Fruit fly (Drosophila melanogaster) whole organism, adult: Measurements from ENCODE around the gene CG3097.

ENCODE experiments used
- CG11617 ChIP-seq: fragments of 200-800 bp; sonication (Bioruptor generic); optimal IDR thresholded peaks from 2 replicates; lab custom pipeline; 2017; ENCODE audit warnings: mild to moderate bottlenecking, missing biosample characterization, missing genetic modification reagents, missing genetic modification characterization
- CG12768 ChIP-seq: fragments of 200-800 bp; sonication (Bioruptor generic); optimal IDR thresholded peaks from 2 replicates; lab custom pipeline; 2017; ENCODE audit warnings: missing biosample characterization, missing genetic modification characterization, mild to moderate bottlenecking, moderate library complexity, missing genetic modification reagents
- CG33017 ChIP-seq: fragments of 200-800 bp; sonication (Bioruptor generic); optimal IDR thresholded peaks from 2 replicates; lab custom pipeline; 2018; ENCODE audit warnings: missing biosample characterization, mild to moderate bottlenecking, missing genetic modification characterization, moderate library complexity
- CG5204 ChIP-seq: fragments of 200-800 bp; sonication (Bioruptor generic); optimal IDR thresholded peaks from 2 replicates; lab custom pipeline; 2016; ENCODE audit warnings: missing biosample characterization, missing genetic modification characterization
- CG7101 ChIP-seq: fragments of 200-800 bp; sonication (Bioruptor generic); optimal IDR thresholded peaks from 2 replicates; lab custom pipeline; 2018; ENCODE audit warnings: missing biosample characterization, mild to moderate bottlenecking, missing genetic modification characterization, moderate library complexity
- Clk ChIP-seq: fragments of 200-800 bp; sonication (Bioruptor generic); optimal IDR thresholded peaks from 2 replicates; lab custom pipeline; 2017; ENCODE audit warnings: missing biosample characterization, missing genetic modification characterization
- Mnt ChIP-seq: fragments of 200-800 bp; sonication (Bioruptor generic); optimal IDR thresholded peaks from 2 replicates; lab custom pipeline; 2016; ENCODE audit warnings: missing biosample characterization, mild to moderate bottlenecking, missing genetic modification characterization
- bab1 ChIP-seq: fragments of 200-800 bp; sonication (Bioruptor generic); optimal IDR thresholded peaks from 3 replicates; lab custom pipeline; 2019; ENCODE audit warnings: missing biosample characterization, mild to moderate bottlenecking, missing genetic modification characterization, moderate library complexity
- cnc ChIP-seq, 2 experiments: fragments of >200 bp; optimal IDR thresholded peaks; 2 replicates each; lab custom pipeline; 2017
- kay ChIP-seq: fragments of 200-800 bp; sonication (Bioruptor generic); peaks from one replicate; lab custom pipeline; 2016; ENCODE audit warnings: missing biosample characterization, missing genetic modification characterization, borderline replicate concordance
- ovo ChIP-seq: fragments of 200-800 bp; sonication (Bioruptor generic); optimal IDR thresholded peaks from 2 replicates; lab custom pipeline; 2016; ENCODE audit warnings: missing biosample characterization, missing genetic modification characterization
- tj ChIP-seq: fragments of 200-800 bp; sonication (Bioruptor generic); optimal IDR thresholded peaks from 3 replicates; lab custom pipeline; 2017; ENCODE audit warnings: missing biosample characterization, mild to moderate bottlenecking, missing genetic modification characterization, moderate library complexity

DNA sequence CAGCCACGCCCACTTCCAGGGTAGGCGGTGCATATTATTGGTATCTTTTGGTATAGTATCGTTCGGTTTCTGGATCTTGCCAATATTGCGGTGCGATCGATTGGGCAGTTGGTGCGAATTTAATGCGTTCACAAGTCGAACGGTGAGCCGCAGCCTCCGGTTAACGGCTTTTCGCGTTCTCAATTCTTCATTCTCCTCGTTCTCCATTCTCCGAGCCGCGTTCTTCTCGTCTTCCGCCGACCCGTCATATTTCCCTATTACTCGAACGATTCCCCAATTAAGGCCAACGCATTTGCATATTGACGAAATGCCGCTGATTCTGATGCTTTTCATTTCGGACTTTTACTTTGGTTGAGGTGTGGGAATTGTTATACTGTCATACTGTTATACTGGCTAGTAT, 6.0 kb upstream of the CG3097 start, which contains the start of gene CG42264:
- TF ChIP-seq CG11617 (GFP tag; lab: Kevin White, UChicago) (no peak), CG12768 (no peak), cnc (optimal IDR thresholded peaks at IDR 0.05; lab: Kevin White, UChicago) (no peak), CG7101 (tag; lab: Kevin White, UChicago) (no peak), Clk (no peak), Mnt (no peak), tj (no peak), CG5204 (GFP tag; lab: Kevin White, UChicago) (no peak), bab1 (GFP tag; lab: Kevin White, UChicago) (no peak), ovo (GFP tag; lab: Kevin White, UChicago) (no peak), CG33017 (tag; lab: Kevin White, UChicago) (no peak), kay (GFP tag; lab: Kevin White, UChicago) (no peak)
